Worm (Caenorhabditis elegans) whole organism, L4 larva: ENCODE measurements around the gene acr-2.

Source experiments
- F10B5.3 ChIP-seq: sonication (generic microtip); optimal IDR thresholded peaks from 2 replicates; lab custom pipeline; 2016; ENCODE audit warnings: mild to moderate bottlenecking, missing genetic modification characterization, missing compliant biosample characterization
- F26F4.8 ChIP-seq: fragments of 200-800 bp; sonication (Bioruptor generic); conservative IDR thresholded peaks from 2 replicates; pipeline ENCODE4 v1.3.6; 2022; ENCODE audit warnings: missing genetic modification characterization, missing compliant biosample characterization
- F49E8.2 ChIP-seq: sonication (generic microtip); optimal IDR thresholded peaks from 2 replicates; lab custom pipeline; 2016; ENCODE audit warnings: missing compliant biosample characterization, mild to moderate bottlenecking, missing genetic modification characterization, borderline replicate concordance
- R02D3.7 ChIP-seq: fragments of 150-350 bp; sonication (generic microtip); optimal IDR thresholded peaks from 3 replicates; lab custom pipeline; 2014; ENCODE audit warnings: missing biosample characterization, missing genetic modification characterization
- T26A8.4 ChIP-seq: fragments of 200-800 bp; sonication (Bioruptor generic); IDR thresholded peaks from 2 replicates; pipeline ENCODE4 v1.3.6; 2022; ENCODE audit warnings: missing genetic modification characterization, missing compliant biosample characterization
- Y105C5A.15 ChIP-seq: fragments of 200-800 bp; sonication (Bioruptor generic); IDR thresholded peaks from 2 replicates; pipeline ENCODE4 v1.3.6; 2022; ENCODE audit warnings: missing genetic modification characterization, missing compliant biosample characterization
- Y75B8A.6 ChIP-seq: fragments of 200-800 bp; sonication (Bioruptor generic); IDR thresholded peaks from 2 replicates; pipeline ENCODE4 v1.3.6; 2022; ENCODE audit warnings: missing genetic modification reagents, missing genetic modification characterization, missing compliant biosample characterization
- ZK337.2 ChIP-seq: fragments of 200-800 bp; sonication (Bioruptor generic); IDR thresholded peaks from 2 replicates; pipeline ENCODE4 v1.3.6; 2022; ENCODE audit warnings: missing genetic modification reagents, missing genetic modification characterization, missing compliant biosample characterization
- ZK546.5 ChIP-seq, 2 experiments: sonication (generic microtip); optimal IDR thresholded peaks; 2 replicates each; lab custom pipeline; 2017; ENCODE audit warnings: missing biosample characterization in 2 of 2, missing genetic modification characterization in 2 of 2
- aha-1 ChIP-seq: fragments of 150-350 bp; peaks from one replicate; lab custom pipeline; 2014; ENCODE audit warnings: missing biosample characterization, missing genetic modification characterization
- ama-1 ChIP-seq: fragments of 150-350 bp; optimal IDR thresholded peaks from 2 replicates; lab custom pipeline; 2014; ENCODE audit warnings: inconsistent platforms, mixed read lengths
- arid-1 ChIP-seq: fragments of 200-800 bp; sonication (Bioruptor generic); conservative IDR thresholded peaks from 2 replicates; pipeline ENCODE4 v1.3.6; 2022; ENCODE audit warnings: missing genetic modification reagents, missing genetic modification characterization, missing compliant biosample characterization
- ceh-20 ChIP-seq: fragments of 200-800 bp; sonication (Bioruptor generic); IDR thresholded peaks from 2 replicates; pipeline ENCODE4 v1.3.6; 2022; ENCODE audit warnings: missing genetic modification reagents, missing genetic modification characterization, missing compliant biosample characterization
- ceh-32 ChIP-seq: sonication (generic microtip); optimal IDR thresholded peaks from 2 replicates; lab custom pipeline; 2016; ENCODE audit warnings: mild to moderate bottlenecking, missing genetic modification characterization, missing compliant biosample characterization; ENCODE audit not compliant: poor library complexity
- ces-1 ChIP-seq: fragments of 150-350 bp; sonication (generic microtip); optimal IDR thresholded peaks from 4 replicates; lab custom pipeline; 2014; ENCODE audit warnings: missing biosample characterization, missing genetic modification reagents, missing genetic modification characterization
- ctbp-1 ChIP-seq: fragments of 200-800 bp; sonication (Bioruptor generic); IDR thresholded peaks from 2 replicates; pipeline ENCODE4 v1.3.6; 2022; ENCODE audit warnings: missing genetic modification reagents, missing genetic modification characterization, missing compliant biosample characterization
- daf-16 ChIP-seq, 3 experiments: sonication (generic microtip); optimal IDR thresholded peaks; 2 replicates each; lab custom pipeline; 2016 to 2017; ENCODE audit warnings: missing genetic modification characterization in 3 of 3, missing genetic modification reagents in 3 of 3, mild to moderate bottlenecking in 2 of 3, missing compliant biosample characterization in 2 of 3, missing biosample characterization in 1 of 3, moderate library complexity in 1 of 3
- daf-8 ChIP-seq: fragments of 200-800 bp; sonication (Bioruptor generic); IDR thresholded peaks from 2 replicates; pipeline ENCODE4 v1.3.6; 2022; ENCODE audit warnings: missing genetic modification characterization, missing compliant biosample characterization
- dmd-6 ChIP-seq: fragments of 200-800 bp; sonication (Bioruptor generic); IDR thresholded peaks from 2 replicates; pipeline ENCODE4 v1.3.6; 2022; ENCODE audit warnings: missing genetic modification reagents, missing genetic modification characterization, missing compliant biosample characterization
- dpl-1 ChIP-seq: fragments of 150-350 bp; optimal IDR thresholded peaks from 2 replicates; lab custom pipeline; 2014; ENCODE audit warnings: missing biosample characterization, missing genetic modification reagents, missing genetic modification characterization
- duxl-1 ChIP-seq: sonication (generic microtip); optimal IDR thresholded peaks from 2 replicates; lab custom pipeline; 2016; ENCODE audit warnings: mild to moderate bottlenecking, missing genetic modification characterization, moderate library complexity, missing compliant biosample characterization; ENCODE audit not compliant: poor library complexity
- dve-1 ChIP-seq: sonication (generic microtip); optimal IDR thresholded peaks from 2 replicates; lab custom pipeline; 2017; ENCODE audit warnings: antibody characterized with exemption, mild to moderate bottlenecking, missing genetic modification characterization, missing compliant biosample characterization; ENCODE audit not compliant: insufficient read depth
- fkh-10 ChIP-seq: fragments of 150-350 bp; optimal IDR thresholded peaks from 2 replicates; lab custom pipeline; 2014; ENCODE audit warnings: missing biosample characterization, missing genetic modification reagents, missing genetic modification characterization
- gei-8 ChIP-seq: fragments of 200-800 bp; sonication (Bioruptor generic); optimal IDR thresholded peaks from 2 replicates; lab custom pipeline; 2018; ENCODE audit warnings: mild to moderate bottlenecking, missing genetic modification characterization, missing compliant biosample characterization
- hif-1 ChIP-seq, 2 experiments: sonication (generic microtip); optimal IDR thresholded peaks; 2 replicates each; lab custom pipeline; 2016 to 2017; ENCODE audit warnings: missing compliant biosample characterization in 2 of 2, missing genetic modification characterization in 2 of 2, missing genetic modification reagents in 2 of 2, missing genotype in 2 of 2, mild to moderate bottlenecking in 1 of 2
- hlh-11 ChIP-seq: fragments of 200-800 bp; sonication (Bioruptor generic); optimal IDR thresholded peaks from 2 replicates; lab custom pipeline; 2018; ENCODE audit warnings: mild to moderate bottlenecking, missing genetic modification characterization, missing compliant biosample characterization
- lin-38 ChIP-seq: fragments of 200-800 bp; sonication (Bioruptor generic); IDR thresholded peaks from 2 replicates; pipeline ENCODE4 v1.3.6; 2022; ENCODE audit warnings: missing genetic modification reagents, missing genetic modification characterization, missing compliant biosample characterization
- lin-39 ChIP-seq: fragments of 150-350 bp; optimal IDR thresholded peaks from 2 replicates; lab custom pipeline; 2014; ENCODE audit warnings: missing biosample characterization, missing genetic modification reagents, missing genetic modification characterization
- madf-5 ChIP-seq, 2 experiments: fragments of 200-800 bp; sonication (Bioruptor generic); IDR thresholded peaks; 2 replicates each; pipeline ENCODE4 v1.3.6; 2022; ENCODE audit warnings: missing compliant biosample characterization in 2 of 2, missing genetic modification characterization in 2 of 2
- mep-1 ChIP-seq: fragments of 150-350 bp; sonication (generic microtip); optimal IDR thresholded peaks from 3 replicates; lab custom pipeline; 2014; ENCODE audit warnings: missing biosample characterization, missing genetic modification characterization
- mxl-2 ChIP-seq: fragments of 200-800 bp; sonication (Bioruptor generic); conservative IDR thresholded peaks from 2 replicates; pipeline ENCODE4 v1.3.6; 2022; ENCODE audit warnings: missing genetic modification reagents, missing genetic modification characterization, missing compliant biosample characterization
- nhr-237 ChIP-seq: sonication (generic microtip); optimal IDR thresholded peaks from 2 replicates; lab custom pipeline; 2017; ENCODE audit warnings: missing biosample characterization, missing genetic modification characterization
- nhr-28 ChIP-seq: fragments of 150-350 bp; optimal IDR thresholded peaks from 2 replicates; lab custom pipeline; 2014; ENCODE audit warnings: missing biosample characterization, missing genetic modification characterization
- nhr-41 ChIP-seq: fragments of 200-800 bp; sonication (Bioruptor generic); IDR thresholded peaks from 2 replicates; pipeline ENCODE4 v1.3.6; 2022; ENCODE audit warnings: missing genetic modification reagents, missing genetic modification characterization, missing compliant biosample characterization
- nhr-42 ChIP-seq: fragments of 200-800 bp; sonication (Bioruptor generic); IDR thresholded peaks from 2 replicates; pipeline ENCODE4 v1.3.6; 2022; ENCODE audit warnings: missing genetic modification characterization, missing compliant biosample characterization
- nhr-48 ChIP-seq: sonication (generic microtip); optimal IDR thresholded peaks from 2 replicates; lab custom pipeline; 2016; ENCODE audit warnings: mild to moderate bottlenecking, missing genetic modification characterization, missing compliant biosample characterization
- nhr-6 ChIP-seq: fragments of 150-350 bp; optimal IDR thresholded peaks from 2 replicates; lab custom pipeline; 2014; ENCODE audit warnings: missing biosample characterization, missing genetic modification characterization
- php-3 ChIP-seq: fragments of 200-800 bp; sonication (Bioruptor generic); IDR thresholded peaks from 2 replicates; pipeline ENCODE4 v1.3.6; 2022; ENCODE audit warnings: missing genetic modification reagents, missing genetic modification characterization, missing compliant biosample characterization
- pqm-1 ChIP-seq: sonication (generic microtip); optimal IDR thresholded peaks from 2 replicates; lab custom pipeline; 2017; ENCODE audit warnings: missing biosample characterization, missing genetic modification characterization
- rbr-2 ChIP-seq: sonication (generic microtip); optimal IDR thresholded peaks from 2 replicates; lab custom pipeline; 2016; ENCODE audit warnings: missing genotype, missing genetic modification characterization, missing compliant biosample characterization
- sdz-12 ChIP-seq: fragments of 200-800 bp; sonication (Bioruptor generic); optimal IDR thresholded peaks from 2 replicates; lab custom pipeline; 2018; ENCODE audit warnings: mild to moderate bottlenecking, missing genetic modification characterization, missing compliant biosample characterization
- skn-1 ChIP-seq: fragments of 150-350 bp; optimal IDR thresholded peaks from 2 replicates; lab custom pipeline; 2014; ENCODE audit warnings: missing biosample characterization, missing genetic modification characterization
- snpc-1.2 ChIP-seq: fragments of 200-800 bp; sonication (Bioruptor generic); IDR thresholded peaks from 2 replicates; pipeline ENCODE4 v1.3.6; 2022; ENCODE audit warnings: missing genetic modification reagents, missing genetic modification characterization, missing compliant biosample characterization
- snpc-4 ChIP-seq: fragments of 150-350 bp; optimal IDR thresholded peaks from 2 replicates; lab custom pipeline; 2014; ENCODE audit warnings: missing biosample characterization, missing genetic modification characterization
- spr-3 ChIP-seq: fragments of 200-800 bp; sonication (Bioruptor generic); optimal IDR thresholded peaks from 2 replicates; lab custom pipeline; 2018; ENCODE audit warnings: mild to moderate bottlenecking, missing genetic modification characterization, missing compliant biosample characterization
- tra-1 ChIP-seq: fragments of 200-800 bp; sonication (Bioruptor generic); IDR thresholded peaks from 2 replicates; pipeline ENCODE4 v1.3.6; 2022; ENCODE audit warnings: missing genetic modification reagents, missing genetic modification characterization, missing compliant biosample characterization
- unc-39 ChIP-seq: sonication (generic microtip); optimal IDR thresholded peaks from 2 replicates; lab custom pipeline; 2017; ENCODE audit warnings: missing biosample characterization, missing genetic modification characterization
- zag-1 ChIP-seq: fragments of 150-350 bp; optimal IDR thresholded peaks from 2 replicates; lab custom pipeline; 2014; ENCODE audit warnings: missing biosample characterization, missing genetic modification characterization
- ztf-11 ChIP-seq: fragments of 150-350 bp; optimal IDR thresholded peaks from 2 replicates; lab custom pipeline; 2014; ENCODE audit warnings: missing biosample characterization, missing genetic modification characterization

acr-2 gene

DNA sequence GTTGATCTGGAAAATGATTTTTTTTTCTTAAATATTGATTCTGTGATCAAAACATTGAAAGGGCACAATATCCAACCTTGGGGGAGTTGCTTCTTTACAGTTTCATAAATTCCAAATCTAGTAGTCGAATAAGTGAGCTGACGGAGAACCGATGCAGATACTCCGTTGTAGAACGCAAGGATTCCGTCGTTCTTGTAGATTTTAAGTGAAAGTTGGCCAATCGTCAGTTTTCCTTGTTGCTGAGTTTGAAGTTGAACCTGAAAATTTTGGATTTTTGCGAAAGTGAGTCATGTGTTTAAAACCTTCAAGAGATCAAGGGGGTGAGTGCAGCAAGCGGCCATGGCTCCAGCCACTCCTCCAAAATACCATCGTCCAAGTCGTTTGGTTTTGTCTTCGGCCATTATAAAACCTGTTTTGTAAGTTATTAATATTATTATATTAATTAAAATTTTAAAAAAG, 22.9 kb downstream of the acr-2 start, which contains the start of gene slc-25A10:
Gene slc-25A10 (minus strand): TSS at position 409 of the 459 bp plus-strand sequence.
- no peak for TF ChIP-seq ctbp-1
- no peak for TF ChIP-seq gei-8 (GFP tag; lab: Kevin White, UChicago)
- TF ChIP-seq madf-5 (GFP tag; IDR thresholded peaks at IDR 0.05; lab: Robert Waterston, UW) = no peak
- no peak for TF ChIP-seq hlh-11
- no peak for TF ChIP-seq mep-1 (tag; lab: Kevin White, UChicago)
- TF ChIP-seq Y105C5A.15 = no peak
- TF ChIP-seq rbr-2 (tag; lab: Kevin White, UChicago) = no peak
- 0 out of 2 replicates have a peak, but pooled peaks have one; percentile 40 for TF ChIP-seq ceh-20 (GFP tag; lab: Robert Waterston, UW)
- no peak for TF ChIP-seq mxl-2 (GFP tag; lab: Robert Waterston, UW)
- TF ChIP-seq lin-38 (GFP tag; lab: Robert Waterston, UW) = 0 out of 2 replicates have a peak, but pooled peaks have one; percentile 10
- peak; percentile 74 for TF ChIP-seq ama-1
- peak; percentile 32 for TF ChIP-seq aha-1 (tag; lab: Kevin White, UChicago)
- TF ChIP-seq arid-1 (GFP tag; lab: Robert Waterston, UW) = no peak
- TF ChIP-seq nhr-41 (GFP tag; lab: Robert Waterston, UW) = no peak
- TF ChIP-seq duxl-1 (tag; lab: Kevin White, UChicago) = peak; percentile 10
- TF ChIP-seq daf-16 (GFP tag; optimal IDR thresholded peaks at IDR 0.05; lab: Kevin White, UChicago) = no peak
- TF ChIP-seq daf-16 (tag; optimal IDR thresholded peaks at IDR 0.05; lab: Kevin White, UChicago) = no peak
- TF ChIP-seq daf-8 (GFP tag; lab: Robert Waterston, UW) = no peak
- no peak for TF ChIP-seq T26A8.4 (GFP tag; lab: Robert Waterston, UW)
- no peak for TF ChIP-seq nhr-42 (GFP tag; lab: Robert Waterston, UW)

DNA sequence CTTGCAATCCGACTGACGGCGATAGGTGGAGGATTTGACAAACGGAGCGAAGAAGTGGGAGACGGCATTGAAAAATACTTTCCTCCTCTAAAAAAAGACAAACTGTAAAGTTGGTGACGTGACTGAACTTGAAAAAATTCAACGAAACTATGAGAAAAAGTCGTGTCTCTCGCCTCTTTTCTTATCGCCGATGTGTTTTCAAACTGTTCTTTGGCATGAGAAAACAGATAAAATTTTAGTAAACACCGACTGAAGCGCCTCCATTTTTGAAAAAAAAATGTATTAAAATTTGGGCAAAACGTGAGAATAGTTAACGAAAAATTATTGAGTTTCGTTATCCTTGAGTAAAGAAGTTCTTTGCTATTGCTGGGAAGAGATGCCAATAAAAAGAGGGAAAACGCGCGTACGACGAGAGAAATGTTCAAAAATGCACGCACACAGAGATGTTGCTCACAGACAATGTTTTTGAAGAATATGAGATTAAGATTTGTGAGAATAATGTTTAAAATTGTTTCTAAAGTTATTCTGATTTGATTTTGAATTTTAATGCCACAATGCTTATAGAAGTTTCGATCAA, 26.6 kb downstream of the acr-2 start:
- TF ChIP-seq F49E8.2 (tag; lab: Kevin White, UChicago) (no peak), F10B5.3 (tag; lab: Kevin White, UChicago) (no peak), dve-1 (tag; lab: Kevin White, UChicago) (peak; percentile 4), dpl-1 (GFP tag; lab: Kevin White, UChicago) (no peak), nhr-237 (tag; lab: Kevin White, UChicago) (no peak), F26F4.8 (GFP tag; lab: Robert Waterston, UW) (no peak), nhr-6 (tag; lab: Kevin White, UChicago) (no peak), ztf-11 (tag; lab: Kevin White, UChicago) (no peak), skn-1 (no peak), php-3 (GFP tag; lab: Robert Waterston, UW) (no peak), mxl-2 (GFP tag; lab: Robert Waterston, UW) (no peak), ZK546.5 (tag; optimal IDR thresholded peaks at IDR 0.05; lab: Kevin White, UChicago) (no peak), ama-1 (no peak), hif-1 (tag; optimal IDR thresholded peaks at IDR 0.05; lab: Kevin White, UChicago) (peak in 1 of 2 experiments; percentile 95), R02D3.7 (tag; lab: Kevin White, UChicago) (no peak), dmd-6 (GFP tag; lab: Robert Waterston, UW) (no peak; the same call in 1 of the 2 replicates), mep-1 (tag; lab: Kevin White, UChicago) (peak; percentile 22), pqm-1 (tag; lab: Kevin White, UChicago) (peak; percentile 11), spr-3 (GFP tag; lab: Kevin White, UChicago) (no peak), nhr-28 (tag; lab: Kevin White, UChicago) (no peak), tra-1 (GFP tag; lab: Robert Waterston, UW) (no peak), snpc-1.2 (GFP tag; lab: Robert Waterston, UW) (no peak), snpc-4 (tag; lab: Kevin White, UChicago) (no peak), zag-1 (tag; lab: Kevin White, UChicago) (no peak), fkh-10 (GFP tag; lab: Kevin White, UChicago) (no peak), unc-39 (tag; lab: Kevin White, UChicago) (no peak), Y75B8A.6 (GFP tag; lab: Robert Waterston, UW) (no peak), nhr-48 (tag; lab: Kevin White, UChicago) (no peak), Y105C5A.15 (no peak), ceh-32 (tag; lab: Kevin White, UChicago) (no peak), ces-1 (GFP tag; lab: Kevin White, UChicago) (peak; percentile 63), sdz-12 (GFP tag; lab: Kevin White, UChicago) (no peak), lin-39 (no peak), ZK337.2 (no peak)
